Worm (Caenorhabditis elegans) whole organism, midembryonic: ENCODE results near the gene dmsr-10.

Experiments used
- T22C8.4 ChIP-seq: fragments of 200-800 bp; sonication (Bioruptor generic); IDR thresholded peaks from 2 replicates; pipeline ENCODE4 v1.3.6; 2022; ENCODE audit warnings: missing genetic modification characterization, missing compliant biosample characterization
- cog-1 ChIP-seq: sonication (generic microtip); optimal IDR thresholded peaks from 2 replicates; lab custom pipeline; 2016; ENCODE audit warnings: missing genetic modification characterization, missing compliant biosample characterization
- flt-1 ChIP-seq: fragments of 200-800 bp; sonication (Bioruptor generic); IDR thresholded peaks from 2 replicates; pipeline ENCODE4 v1.3.6; 2022; ENCODE audit warnings: missing genetic modification characterization, missing compliant biosample characterization
- klf-2 ChIP-seq: fragments of 200-800 bp; sonication (Bioruptor generic); conservative IDR thresholded peaks from 2 replicates; pipeline ENCODE4 v1.3.6; 2022; ENCODE audit warnings: missing genetic modification reagents, missing genetic modification characterization, missing compliant biosample characterization
- ref-1 ChIP-seq: fragments of 200-800 bp; sonication (Bioruptor generic); conservative IDR thresholded peaks from 2 replicates; pipeline ENCODE4 v1.3.6; 2022; ENCODE audit warnings: missing genetic modification reagents, missing genetic modification characterization, missing compliant biosample characterization
- tab-1 ChIP-seq: fragments of 200-800 bp; sonication (Bioruptor generic); IDR thresholded peaks from 2 replicates; pipeline ENCODE4 v1.3.6; 2022; ENCODE audit warnings: missing genetic modification characterization, missing compliant biosample characterization
- ztf-23 ChIP-seq: fragments of 200-800 bp; sonication (Bioruptor generic); IDR thresholded peaks from 2 replicates; pipeline ENCODE4 v1.3.6; 2022; ENCODE audit warnings: missing genetic modification reagents, missing genetic modification characterization, missing compliant biosample characterization
- ztf-29 ChIP-seq: fragments of 200-800 bp; sonication (Bioruptor generic); IDR thresholded peaks from 2 replicates; pipeline ENCODE4 v1.3.6; 2022; ENCODE audit warnings: missing genetic modification reagents, missing genetic modification characterization, missing compliant biosample characterization

DNA sequence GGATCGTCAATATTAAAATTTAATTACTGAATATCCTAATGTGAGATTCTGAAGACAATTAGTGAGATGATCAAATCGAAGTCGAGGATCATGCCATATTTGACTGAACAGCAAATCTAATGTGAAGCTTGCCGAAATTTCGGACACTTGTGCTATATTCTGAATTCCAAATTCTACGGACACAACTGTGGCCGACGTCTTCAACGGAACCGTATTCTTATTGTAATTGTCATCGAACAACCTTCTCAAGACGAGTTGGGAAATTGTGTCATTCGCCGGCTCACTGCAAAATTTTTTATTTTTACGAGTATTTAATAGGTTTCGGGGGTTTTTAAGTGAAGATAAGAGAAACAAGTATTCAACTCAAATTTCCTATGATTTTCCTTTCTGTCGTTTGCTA is 40.7 kb upstream of the dmsr-10 start, which contains the start of gene T15B7.1:
- TF ChIP-seq flt-1 (GFP tag; lab: Robert Waterston, UW) (no peak), ztf-29 (GFP tag; lab: Robert Waterston, UW) (no peak), ztf-23 (GFP tag; lab: Robert Waterston, UW) (no peak), T22C8.4 (GFP tag; lab: Robert Waterston, UW) (no peak), ref-1 (GFP tag; lab: Robert Waterston, UW) (no peak), cog-1 (tag; lab: Kevin White, UChicago) (no peak), tab-1 (no peak), klf-2 (GFP tag; lab: Robert Waterston, UW) (no peak)
